Worm (Caenorhabditis elegans): Measurements from ENCODE around the gene flp-20.

DNA sequence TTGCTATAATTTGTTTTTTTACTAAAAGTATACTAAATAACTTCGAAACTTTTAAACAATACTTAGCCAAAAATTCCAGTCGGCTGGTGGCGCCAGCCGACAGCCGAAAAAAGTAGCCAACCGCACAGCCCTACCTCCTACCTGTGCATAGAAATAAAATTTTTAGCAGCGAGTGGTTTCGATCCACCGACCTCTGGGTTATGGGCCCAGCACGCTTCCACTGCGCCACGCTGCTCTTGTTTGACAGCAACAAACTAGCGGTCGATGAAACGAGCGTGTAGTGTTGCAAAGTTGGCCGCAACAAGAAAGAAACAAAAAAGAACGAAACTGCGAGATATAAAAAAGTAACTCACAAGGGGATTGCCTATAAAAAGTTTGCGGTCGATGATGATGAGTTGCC, 23.3 kb upstream of the flp-20 start:
- TF ChIP-seq pha-4 (tag; optimal IDR thresholded peaks at IDR 0.05) = peak; percentile 53
- no peak for TF ChIP-seq ama-1 (optimal IDR thresholded peaks at IDR 0.05)
- TF ChIP-seq mdl-1 (tag; optimal IDR thresholded peaks at IDR 0.05) = no peak
